Worm (Caenorhabditis elegans) whole organism, L4 larva: ENCODE results near the gene srd-49.

Source experiments
- D1046.2 ChIP-seq: fragments of 200-800 bp; sonication (Bioruptor generic); IDR thresholded peaks from 2 replicates; pipeline ENCODE4 v1.3.6; 2022; ENCODE audit warnings: missing genetic modification characterization, missing compliant biosample characterization
- F26F4.8 ChIP-seq: fragments of 200-800 bp; sonication (Bioruptor generic); conservative IDR thresholded peaks from 2 replicates; pipeline ENCODE4 v1.3.6; 2022; ENCODE audit warnings: missing genetic modification characterization, missing compliant biosample characterization
- ZK337.2 ChIP-seq: fragments of 200-800 bp; sonication (Bioruptor generic); IDR thresholded peaks from 2 replicates; pipeline ENCODE4 v1.3.6; 2022; ENCODE audit warnings: missing genetic modification reagents, missing genetic modification characterization, missing compliant biosample characterization
- ama-1 ChIP-seq: fragments of 150-350 bp; optimal IDR thresholded peaks from 2 replicates; lab custom pipeline; 2014; ENCODE audit warnings: inconsistent platforms, mixed read lengths
- ces-1 ChIP-seq: fragments of 150-350 bp; sonication (generic microtip); optimal IDR thresholded peaks from 4 replicates; lab custom pipeline; 2014; ENCODE audit warnings: missing biosample characterization, missing genetic modification reagents, missing genetic modification characterization
- ctbp-1 ChIP-seq: fragments of 200-800 bp; sonication (Bioruptor generic); IDR thresholded peaks from 2 replicates; pipeline ENCODE4 v1.3.6; 2022; ENCODE audit warnings: missing genetic modification reagents, missing genetic modification characterization, missing compliant biosample characterization
- daf-16 ChIP-seq, 3 experiments: sonication (generic microtip); optimal IDR thresholded peaks; 2 replicates each; lab custom pipeline; 2016 to 2017; ENCODE audit warnings: missing genetic modification characterization in 3 of 3, missing genetic modification reagents in 3 of 3, mild to moderate bottlenecking in 2 of 3, missing compliant biosample characterization in 2 of 3, missing biosample characterization in 1 of 3, moderate library complexity in 1 of 3
- mep-1 ChIP-seq: fragments of 150-350 bp; sonication (generic microtip); optimal IDR thresholded peaks from 3 replicates; lab custom pipeline; 2014; ENCODE audit warnings: missing biosample characterization, missing genetic modification characterization
- mes-2 ChIP-seq: sonication (generic microtip); optimal IDR thresholded peaks from 2 replicates; lab custom pipeline; 2016; ENCODE audit warnings: missing genotype, mild to moderate bottlenecking, missing genetic modification characterization, missing compliant biosample characterization; ENCODE audit not compliant: poor library complexity, severe bottlenecking
- nhr-11 ChIP-seq: fragments of 150-350 bp; optimal IDR thresholded peaks from 2 replicates; lab custom pipeline; 2014; ENCODE audit warnings: missing biosample characterization, missing genetic modification characterization
- nhr-111 ChIP-seq: fragments of 200-800 bp; sonication (Bioruptor generic); optimal IDR thresholded peaks from 2 replicates; lab custom pipeline; 2018; ENCODE audit warnings: mild to moderate bottlenecking, missing genetic modification characterization, missing compliant biosample characterization
- nhr-237 ChIP-seq: sonication (generic microtip); optimal IDR thresholded peaks from 2 replicates; lab custom pipeline; 2017; ENCODE audit warnings: missing biosample characterization, missing genetic modification characterization
- php-3 ChIP-seq: fragments of 200-800 bp; sonication (Bioruptor generic); IDR thresholded peaks from 2 replicates; pipeline ENCODE4 v1.3.6; 2022; ENCODE audit warnings: missing genetic modification reagents, missing genetic modification characterization, missing compliant biosample characterization
- rbr-2 ChIP-seq: sonication (generic microtip); optimal IDR thresholded peaks from 2 replicates; lab custom pipeline; 2016; ENCODE audit warnings: missing genotype, missing genetic modification characterization, missing compliant biosample characterization

DNA sequence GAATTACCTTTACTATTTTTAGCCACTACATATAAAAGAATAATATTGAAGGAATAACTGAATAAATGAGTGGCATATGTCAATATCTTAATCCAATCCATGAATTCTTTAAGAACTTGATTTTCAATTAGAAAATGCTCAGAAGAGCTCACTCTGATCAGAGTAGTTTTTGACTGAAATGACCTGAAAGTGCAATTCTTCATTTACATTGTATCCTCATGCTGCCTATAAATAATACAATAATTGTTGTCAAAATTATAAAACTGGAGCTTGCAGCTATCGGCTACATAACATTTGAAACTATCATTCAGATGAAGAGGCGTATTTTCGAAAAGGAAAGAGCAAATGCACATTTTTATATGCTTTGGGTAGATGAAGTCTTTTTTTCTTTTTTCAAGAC is 28.2 kb downstream of the srd-49 start, which contains the start of gene srxa-19:
- TF ChIP-seq mep-1 (tag; lab: Kevin White, UChicago) (no peak), ama-1 (lab: Kevin White, UChicago) (no peak), F26F4.8 (GFP tag; lab: Robert Waterston, UW) (no peak), ZK337.2 (GFP tag; lab: Robert Waterston, UW) (no peak), daf-16 (GFP tag; optimal IDR thresholded peaks at IDR 0.05; lab: Kevin White, UChicago) (no peak), daf-16 (tag; optimal IDR thresholded peaks at IDR 0.05; lab: Kevin White, UChicago) (no peak), nhr-237 (tag; lab: Kevin White, UChicago) (no peak), php-3 (GFP tag; lab: Robert Waterston, UW) (no peak), nhr-11 (tag; lab: Kevin White, UChicago) (no peak), rbr-2 (tag; lab: Kevin White, UChicago) (no peak), D1046.2 (GFP tag; lab: Robert Waterston, UW) (no peak), mes-2 (no peak), nhr-111 (GFP tag; lab: Kevin White, UChicago) (no peak), ces-1 (GFP tag; lab: Kevin White, UChicago) (no peak), ctbp-1 (GFP tag; lab: Robert Waterston, UW) (no peak)
